Fruit fly (Drosophila melanogaster): Measurements from ENCODE around the gene CG15167.
A peak's percentile ranks its signal among the peaks of the same experiment; 100 is the strongest.

The CG15167 gene

dm6 chr2L:18705617-18706046, 34.5 kb upstream of the CG15167 start, which contains the start of gene Jwa (continued):
- TF ChIP-seq CG8924 (tag; optimal IDR thresholded peaks at IDR 0.05) (peak; percentile 93), CG17361 (GFP tag; IDR thresholded peaks at IDR 0.05) (peak; percentile 84), sc (optimal IDR thresholded peaks at IDR 0.05) (no peak), sc (GFP tag; optimal IDR thresholded peaks at IDR 0.05) (peak; percentile 86), CG2120 (GFP tag; optimal IDR thresholded peaks at IDR 0.05) (peak; percentile 99), az2 (GFP tag; optimal IDR thresholded peaks at IDR 0.05) (peak; percentile 98), CG17359 (tag; optimal IDR thresholded peaks at IDR 0.05) (peak; percentile 78), YL-1 (GFP tag; optimal IDR thresholded peaks at IDR 0.05) (peak; percentile 64), sug (tag; optimal IDR thresholded peaks at IDR 0.05) (peak; percentile 91), grn (GFP tag; optimal IDR thresholded peaks at IDR 0.05) (peak; percentile 40), CG17568 (GFP tag; optimal IDR thresholded peaks at IDR 0.05) (peak; percentile 91), BtbVII (GFP tag; optimal IDR thresholded peaks at IDR 0.05) (no peak), hkb (optimal IDR thresholded peaks at IDR 0.05) (no peak), hkb (GFP tag; IDR thresholded peaks at IDR 0.05) (peak; percentile 77), NK7.1 (GFP tag; optimal IDR thresholded peaks at IDR 0.05) (peak; percentile 82), Hr51 (GFP tag; optimal IDR thresholded peaks at IDR 0.05) (peak; percentile 86 to 90), CG10267 (tag; optimal IDR thresholded peaks at IDR 0.05) (peak; percentile 86), CG8089 (GFP tag; optimal IDR thresholded peaks at IDR 0.05) (peak; percentile 85), CG11560 (tag; IDR thresholded peaks at IDR 0.05) (peak; percentile 71; the same call in 2 of the 3 replicates), Dll (GFP tag; IDR thresholded peaks at IDR 0.05; ENCODE audit: partially characterized antibody) (peak; percentile 100), Meics (GFP tag; optimal IDR thresholded peaks at IDR 0.05) (peak; percentile 80), Vsx1 (GFP tag; optimal IDR thresholded peaks at IDR 0.05) (peak; percentile 81), CG3163 (GFP tag; optimal IDR thresholded peaks at IDR 0.05) (peak; percentile 78), slp2 (GFP tag; optimal IDR thresholded peaks at IDR 0.05) (peak; percentile 92), otp (GFP tag; IDR thresholded peaks at IDR 0.05) (peak; percentile 96), CG16815 (GFP tag; optimal IDR thresholded peaks at IDR 0.05) (peak; percentile 97), ewg (GFP tag; optimal IDR thresholded peaks at IDR 0.05) (peak; percentile 84), trh (GFP tag; optimal IDR thresholded peaks at IDR 0.05) (peak; percentile 76), HLHmδ (GFP tag; optimal IDR thresholded peaks at IDR 0.05) (no peak), org-1 (GFP tag; optimal IDR thresholded peaks at IDR 0.05) (peak; percentile 87), Dref (GFP tag; IDR thresholded peaks at IDR 0.05) (peak; percentile 68), CG11085 (GFP tag; IDR thresholded peaks at IDR 0.05) (peak; percentile 90), Camta (GFP tag; optimal IDR thresholded peaks at IDR 0.05) (peak; percentile 89), CG10321 (GFP tag; IDR thresholded peaks at IDR 0.05) (peak; percentile 36; the same call in 1 of the 2 replicates), exex (tag; optimal IDR thresholded peaks at IDR 0.05) (no peak), grau (tag; optimal IDR thresholded peaks at IDR 0.05) (peak; percentile 94), CG5180 (GFP tag; optimal IDR thresholded peaks at IDR 0.05) (peak; percentile 43), ATbp (GFP tag; optimal IDR thresholded peaks at IDR 0.05) (peak; percentile 88), BEAF-32 (GFP tag; optimal IDR thresholded peaks at IDR 0.05) (peak; percentile 98), D19A (tag; optimal IDR thresholded peaks at IDR 0.05) (peak; percentile 59), gsb-n (tag; optimal IDR thresholded peaks at IDR 0.05) (peak; percentile 90), stwl (tag; optimal IDR thresholded peaks at IDR 0.05) (peak; percentile 72), Deaf1 (tag; optimal IDR thresholded peaks at IDR 0.05) (peak; percentile 56), CG8944 (GFP tag; optimal IDR thresholded peaks at IDR 0.05) (peak; percentile 94), CG10431 (GFP tag; optimal IDR thresholded peaks at IDR 0.05) (peak; percentile 52), CG31441 (GFP tag; IDR thresholded peaks at IDR 0.05) (peak; percentile 75), Bgb (GFP tag; IDR thresholded peaks at IDR 0.05; ENCODE audit: partially characterized antibody) (peak; percentile 98), lola (GFP tag; optimal IDR thresholded peaks at IDR 0.05) (peak in 1 of 3 experiments; percentile 95), fru (optimal IDR thresholded peaks at IDR 0.05) (no peak), Sin3A (optimal IDR thresholded peaks at IDR 0.05) (peak; percentile 51)
